Worm (Caenorhabditis elegans) whole organism, L2 larva: ENCODE data around the gene nlp-11.
A peak's percentile ranks its signal among the peaks of the same experiment; 100 is the strongest.

ENCODE experiments used
- ama-1 ChIP-seq: fragments of 150-350 bp; optimal IDR thresholded peaks from 2 replicates; lab custom pipeline; 2018; ENCODE audit warnings: inconsistent platforms
- lin-39 ChIP-seq: fragments of 150-350 bp; optimal IDR thresholded peaks from 2 replicates; lab custom pipeline; 2014; ENCODE audit warnings: missing biosample characterization, missing genetic modification reagents, missing genetic modification characterization
- nhr-23 ChIP-seq: fragments of 150-350 bp; optimal IDR thresholded peaks from 2 replicates; lab custom pipeline; 2014; ENCODE audit warnings: missing biosample characterization, missing genetic modification reagents, missing genetic modification characterization
- nhr-237 ChIP-seq: fragments of 150-350 bp; optimal IDR thresholded peaks from 2 replicates; lab custom pipeline; 2014; ENCODE audit warnings: missing biosample characterization, missing genetic modification characterization
- nhr-6 ChIP-seq: fragments of 150-350 bp; optimal IDR thresholded peaks from 2 replicates; lab custom pipeline; 2014; ENCODE audit warnings: missing biosample characterization, missing genetic modification characterization
- nhr-77 ChIP-seq: fragments of 150-350 bp; optimal IDR thresholded peaks from 2 replicates; lab custom pipeline; 2014; ENCODE audit warnings: missing biosample characterization, missing genetic modification characterization
- unc-39 ChIP-seq: fragments of 150-350 bp; optimal IDR thresholded peaks from 2 replicates; lab custom pipeline; 2014; ENCODE audit warnings: missing biosample characterization, missing genetic modification characterization
- unc-55 ChIP-seq: fragments of 150-350 bp; sonication (generic microtip); optimal IDR thresholded peaks from 3 replicates; lab custom pipeline; 2014; ENCODE audit warnings: missing biosample characterization, missing genetic modification reagents, missing genetic modification characterization
- unc-62 ChIP-seq: fragments of 150-350 bp; optimal IDR thresholded peaks from 2 replicates; lab custom pipeline; 2014; ENCODE audit warnings: missing biosample characterization, missing genetic modification reagents, missing genetic modification characterization

DNA sequence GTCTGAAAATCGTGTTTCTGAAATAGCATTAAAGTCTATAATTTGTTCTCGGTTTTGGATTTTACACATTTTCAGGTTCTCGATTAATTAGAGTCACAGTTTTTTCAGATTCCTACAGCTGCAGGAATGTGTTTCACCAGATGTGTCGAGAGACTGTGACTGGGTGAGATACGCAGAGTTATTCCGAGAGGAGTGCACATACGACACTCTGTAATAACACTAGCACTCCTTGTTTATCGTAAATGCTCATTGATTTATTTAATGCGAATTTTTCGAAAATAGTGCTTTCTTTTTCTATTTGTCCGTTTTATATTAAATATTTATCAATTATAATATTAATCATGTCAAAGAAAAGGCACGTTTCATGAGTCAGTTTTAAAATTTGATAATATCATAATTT lies 24.4 kb downstream of the nlp-11 start, which contains the start of gene ZK1320.11:
- TF ChIP-seq unc-62 (GFP tag; lab: Kevin White, UChicago) (no peak), unc-55 (GFP tag; lab: Kevin White, UChicago) (peak; percentile 73), lin-39 (tag; lab: Kevin White, UChicago) (no peak), nhr-6 (no peak), nhr-237 (tag; lab: Kevin White, UChicago) (no peak), nhr-23 (tag; lab: Kevin White, UChicago) (no peak), ama-1 (no peak), nhr-77 (tag; lab: Kevin White, UChicago) (no peak), unc-39 (tag; lab: Kevin White, UChicago) (no peak)
